Fruit fly (Drosophila melanogaster): Measurements from ENCODE around the gene CG10019.
A peak's percentile ranks its signal among the peaks of the same experiment; 100 is the strongest.

DNA sequence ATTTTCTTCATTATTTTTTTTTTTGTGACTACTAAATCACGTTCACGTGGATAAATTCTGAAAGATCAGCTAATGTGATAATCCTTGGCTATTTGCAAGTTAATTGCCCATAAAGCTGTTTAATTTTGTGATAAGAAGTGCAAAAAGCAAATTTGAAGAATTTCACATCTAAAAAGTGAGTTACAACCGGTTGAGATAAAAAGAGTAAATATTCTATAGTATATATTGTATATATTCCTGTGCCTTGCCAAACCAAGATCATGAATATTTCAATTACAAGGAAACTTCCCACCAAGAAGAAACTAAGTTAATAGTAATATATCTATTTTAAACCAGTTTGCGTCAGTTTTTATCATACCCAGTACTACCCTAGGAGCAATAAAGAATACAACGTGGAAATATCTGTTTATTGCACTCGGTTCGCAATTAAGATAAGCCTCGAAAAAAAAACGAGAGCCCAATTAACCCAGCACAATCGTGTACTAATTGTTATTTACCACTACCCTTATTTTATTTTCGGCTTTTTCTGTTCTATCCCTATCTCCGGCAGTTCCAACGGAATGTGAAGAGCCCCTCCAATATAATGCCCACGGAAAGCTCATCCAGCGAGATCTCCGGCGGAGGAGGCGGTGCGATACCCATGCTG is 49.0 kb downstream of the CG10019 start:
- no peak for TF ChIP-seq CG1621 (tag; optimal IDR thresholded peaks at IDR 0.05)
- no peak for TF ChIP-seq topi (GFP tag; optimal IDR thresholded peaks at IDR 0.05)
- no peak for TF ChIP-seq Ets96B (tag; optimal IDR thresholded peaks at IDR 0.05)
- no peak for TF ChIP-seq CG11294 (GFP tag; IDR thresholded peaks at IDR 0.05)
- TF ChIP-seq CG32006 (GFP tag; optimal IDR thresholded peaks at IDR 0.05), result peak; percentile 29
- no peak for TF ChIP-seq fkh (GFP tag; optimal IDR thresholded peaks at IDR 0.05)
- no peak for TF ChIP-seq fd85E (GFP tag; optimal IDR thresholded peaks at IDR 0.05)
- TF ChIP-seq CG8119 (GFP tag; IDR thresholded peaks at IDR 0.05), result no peak
- no peak for TF ChIP-seq CG11902 (GFP tag; optimal IDR thresholded peaks at IDR 0.05)
- TF ChIP-seq net (GFP tag; optimal IDR thresholded peaks at IDR 0.05), result no peak
